1 fruit fly cellular context compared by ENCODE assay signal in genomic region chr2L:16323544-16323943, dm6.
A peak's percentile ranks its signal among the peaks of the same experiment; 100 is the strongest.
TF ChIP-seq lines count a peak whose summit lies in the region.

No protein-coding gene starts in this region.

TF ChIP-seq in whole organism, embryonic, 481 proteins besides CTCF, POLR2A, EP300 and RAD21 (continued from another document):
- peak; percentile 89 for TF ChIP-seq Neu2 (GFP tag; optimal IDR thresholded peaks at IDR 0.05; lab: Kevin White, UChicago; ENCODE audit: borderline replicate concordance)
- TF ChIP-seq CG1647 (GFP tag; optimal IDR thresholded peaks at IDR 0.05; lab: Kevin White, UChicago), result no peak
- no peak for TF ChIP-seq Ptx1 (GFP tag; IDR thresholded peaks at IDR 0.05; lab: Robert Waterston, UW)
- no peak for TF ChIP-seq Fer1 (GFP tag; optimal IDR thresholded peaks at IDR 0.05; lab: Kevin White, UChicago)
- TF ChIP-seq salm (tag; optimal IDR thresholded peaks at IDR 0.05; lab: Kevin White, UChicago), result no peak
- TF ChIP-seq CG2129 (GFP tag; IDR thresholded peaks at IDR 0.05; lab: Robert Waterston, UW; ENCODE audit: partially characterized antibody), result no peak
- no peak for TF ChIP-seq toy (GFP tag; IDR thresholded peaks at IDR 0.05; lab: Robert Waterston, UW)
- TF ChIP-seq btn (GFP tag; optimal IDR thresholded peaks at IDR 0.05; lab: Kevin White, UChicago), result no peak
- TF ChIP-seq bsh (GFP tag; optimal IDR thresholded peaks at IDR 0.05; lab: Kevin White, UChicago), result no peak
- TF ChIP-seq CG7839 (tag; optimal IDR thresholded peaks at IDR 0.05; lab: Kevin White, UChicago), result no peak
- TF ChIP-seq tna (GFP tag; IDR thresholded peaks at IDR 0.05; lab: Robert Waterston, UW; ENCODE audit: partially characterized antibody), result no peak
- no peak for TF ChIP-seq CG2889 (GFP tag; IDR thresholded peaks at IDR 0.05; lab: Robert Waterston, UW)
